Worm (Caenorhabditis elegans) whole organism, L4 larva: ENCODE measurements around the gene F53B1.3.

Experiments used
- lin-39 ChIP-seq: fragments of 150-350 bp; optimal IDR thresholded peaks from 2 replicates; lab custom pipeline; 2014; ENCODE audit warnings: missing biosample characterization, missing genetic modification reagents, missing genetic modification characterization
- skn-1 ChIP-seq: fragments of 150-350 bp; optimal IDR thresholded peaks from 2 replicates; lab custom pipeline; 2014; ENCODE audit warnings: missing biosample characterization, missing genetic modification characterization
- ztf-11 ChIP-seq: fragments of 150-350 bp; optimal IDR thresholded peaks from 2 replicates; lab custom pipeline; 2014; ENCODE audit warnings: missing biosample characterization, missing genetic modification characterization

DNA sequence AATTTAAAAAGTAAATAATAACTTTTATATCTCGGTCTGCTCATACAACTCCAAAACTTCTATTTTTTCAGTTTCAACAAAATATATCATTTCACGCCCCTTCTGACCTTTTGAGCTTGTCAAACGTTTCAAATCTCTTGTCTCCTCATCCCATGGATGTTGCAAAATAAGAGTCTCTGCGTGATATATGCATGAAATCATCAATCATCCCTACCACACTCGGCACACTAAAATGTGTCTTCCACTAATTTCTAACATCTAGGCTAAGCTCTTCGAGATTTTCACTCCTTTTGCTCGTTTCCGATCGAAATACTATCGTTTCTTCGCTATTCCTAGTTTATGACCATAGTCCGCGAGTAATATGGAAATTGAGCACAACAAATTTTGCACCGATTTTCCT lies 6.4 kb upstream of the F53B1.3 start:
- no peak for TF ChIP-seq ztf-11
- TF ChIP-seq lin-39: no peak
- TF ChIP-seq skn-1 (tag; lab: Kevin White, UChicago): no peak
